Worm (Caenorhabditis elegans) whole organism, young adult: ENCODE results near the gene elp-1.

Experiments used
- mel-28 ChIP-seq: sonication (generic microtip); optimal IDR thresholded peaks from 2 replicates; lab custom pipeline; 2016; ENCODE audit warnings: borderline replicate concordance, mild to moderate bottlenecking, missing genetic modification characterization, missing compliant biosample characterization
- nfyb-1 ChIP-seq: fragments of 200-800 bp; sonication (Bioruptor generic); IDR thresholded peaks from 2 replicates; pipeline ENCODE4 v1.3.6; 2022; ENCODE audit warnings: missing genetic modification reagents, missing genetic modification characterization, missing compliant biosample characterization
- unc-62 ChIP-seq: fragments of 150-350 bp; optimal IDR thresholded peaks from 2 replicates; lab custom pipeline; 2014; ENCODE audit warnings: missing biosample characterization, missing genetic modification reagents, missing genetic modification characterization

DNA sequence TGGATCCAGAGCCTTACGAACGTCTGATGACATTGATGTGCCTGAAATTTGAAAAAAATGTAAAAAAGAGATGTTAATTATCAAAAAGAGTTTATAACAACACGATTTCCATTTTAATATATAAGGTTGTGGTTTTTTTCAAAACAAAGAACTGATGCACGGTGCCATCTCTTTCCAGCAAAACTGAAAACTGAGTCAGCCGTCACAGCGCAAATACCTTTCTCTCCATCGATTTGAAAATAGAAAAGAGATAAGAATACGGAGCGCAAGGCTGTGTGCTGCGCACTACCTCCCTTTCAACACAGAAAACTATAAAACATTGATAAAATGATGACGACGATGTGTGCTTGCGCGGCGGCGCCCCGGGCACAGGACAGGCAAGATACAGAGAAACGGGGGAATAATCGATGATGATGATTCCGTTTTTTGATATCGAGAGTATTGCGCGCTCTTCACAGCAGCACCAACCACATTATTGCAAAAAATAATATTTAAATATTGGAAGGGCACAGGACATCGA lies 22.5 kb upstream of the elp-1 start, which contains the start of gene Y44A6D.3:
- TF ChIP-seq mel-28 (tag; lab: Kevin White, UChicago) (no peak), unc-62 (GFP tag; lab: Kevin White, UChicago) (no peak), nfyb-1 (GFP tag; lab: Robert Waterston, UW) (no peak)
